Worm (Caenorhabditis elegans) whole organism, L4 larva: ENCODE results near the gene ZK688.12.

Experiments used
- ceh-20 ChIP-seq: fragments of 200-800 bp; sonication (Bioruptor generic); IDR thresholded peaks from 2 replicates; pipeline ENCODE4 v1.3.6; 2022; ENCODE audit warnings: missing genetic modification reagents, missing genetic modification characterization, missing compliant biosample characterization
- daf-16 ChIP-seq, 3 experiments: sonication (generic microtip); optimal IDR thresholded peaks; 2 replicates each; lab custom pipeline; 2016 to 2017; ENCODE audit warnings: missing genetic modification characterization in 3 of 3, missing genetic modification reagents in 3 of 3, mild to moderate bottlenecking in 2 of 3, missing compliant biosample characterization in 2 of 3, missing biosample characterization in 1 of 3, moderate library complexity in 1 of 3
- lin-15B ChIP-seq: fragments of 150-350 bp; sonication (generic microtip); optimal IDR thresholded peaks from 3 replicates; lab custom pipeline; 2014; ENCODE audit warnings: missing biosample characterization, missing genetic modification characterization
- mep-1 ChIP-seq: fragments of 150-350 bp; sonication (generic microtip); optimal IDR thresholded peaks from 3 replicates; lab custom pipeline; 2014; ENCODE audit warnings: missing biosample characterization, missing genetic modification characterization
- nhr-6 ChIP-seq: fragments of 150-350 bp; optimal IDR thresholded peaks from 2 replicates; lab custom pipeline; 2014; ENCODE audit warnings: missing biosample characterization, missing genetic modification characterization
- nhr-77 ChIP-seq: fragments of 150-350 bp; optimal IDR thresholded peaks from 2 replicates; lab custom pipeline; 2014; ENCODE audit warnings: missing biosample characterization, missing genetic modification characterization
- php-3 ChIP-seq: fragments of 200-800 bp; sonication (Bioruptor generic); IDR thresholded peaks from 2 replicates; pipeline ENCODE4 v1.3.6; 2022; ENCODE audit warnings: missing genetic modification reagents, missing genetic modification characterization, missing compliant biosample characterization
- skn-1 ChIP-seq: fragments of 150-350 bp; optimal IDR thresholded peaks from 2 replicates; lab custom pipeline; 2014; ENCODE audit warnings: missing biosample characterization, missing genetic modification characterization
- ztf-11 ChIP-seq: fragments of 150-350 bp; optimal IDR thresholded peaks from 2 replicates; lab custom pipeline; 2014; ENCODE audit warnings: missing biosample characterization, missing genetic modification characterization

DNA sequence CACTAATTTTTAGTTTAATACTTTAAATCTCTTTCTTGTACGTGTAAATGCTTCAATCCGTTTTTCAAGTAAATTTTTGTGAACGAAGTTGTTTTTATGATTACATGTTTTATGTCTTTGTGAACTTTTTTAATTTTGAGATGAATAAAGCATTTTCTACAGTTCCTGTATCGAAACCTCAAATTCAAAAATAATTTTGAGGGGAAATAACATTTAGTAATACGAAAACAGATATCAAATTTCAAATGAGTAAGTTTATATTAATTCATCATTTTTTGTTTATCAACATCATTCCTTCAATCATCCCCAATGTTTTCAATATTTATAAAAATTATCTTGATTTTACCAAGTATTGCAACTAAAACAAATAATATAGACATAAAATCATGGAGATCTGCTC lies 24.2 kb upstream of the ZK688.12 start, which contains the start of gene C29E4.10:
- TF ChIP-seq mep-1 (tag; lab: Kevin White, UChicago) (no peak), nhr-77 (tag; lab: Kevin White, UChicago) (no peak), skn-1 (no peak), ceh-20 (no peak), nhr-6 (tag; lab: Kevin White, UChicago) (no peak), php-3 (GFP tag; lab: Robert Waterston, UW) (no peak), daf-16 (GFP tag; optimal IDR thresholded peaks at IDR 0.05; lab: Kevin White, UChicago) (no peak), daf-16 (tag; optimal IDR thresholded peaks at IDR 0.05; lab: Kevin White, UChicago) (no peak), lin-15B (tag; lab: Kevin White, UChicago) (no peak), ztf-11 (tag; lab: Kevin White, UChicago) (no peak)
